Worm (Caenorhabditis elegans): ENCODE results near the gene Y41D4A.4.

ce11 chrIV:1725888-1726287 is 19.9 kb upstream of the Y41D4A.4 start, which contains the start of gene K08D12.8:
- TF ChIP-seq ama-1 (optimal IDR thresholded peaks at IDR 0.05) (no peak), ceh-13 (GFP tag; optimal IDR thresholded peaks at IDR 0.05) (no peak), aly-1 (tag; optimal IDR thresholded peaks at IDR 0.05) (no peak), B0310.2 (tag; optimal IDR thresholded peaks at IDR 0.05) (no peak), ceh-36 (tag; optimal IDR thresholded peaks at IDR 0.05) (no peak), tra-4 (tag; optimal IDR thresholded peaks at IDR 0.05) (no peak), tbx-11 (GFP tag; IDR thresholded peaks at IDR 0.05) (no peak), hmbx-1 (tag; optimal IDR thresholded peaks at IDR 0.05) (no peak)
